Worm (Caenorhabditis elegans) whole organism, midembryonic: ENCODE data around the gene adah-1.

Source experiments
- T22C8.4 ChIP-seq: fragments of 200-800 bp; sonication (Bioruptor generic); IDR thresholded peaks from 2 replicates; pipeline ENCODE4 v1.3.6; 2022; ENCODE audit warnings: missing genetic modification characterization, missing compliant biosample characterization
- flt-1 ChIP-seq: fragments of 200-800 bp; sonication (Bioruptor generic); IDR thresholded peaks from 2 replicates; pipeline ENCODE4 v1.3.6; 2022; ENCODE audit warnings: missing genetic modification characterization, missing compliant biosample characterization
- ref-1 ChIP-seq: fragments of 200-800 bp; sonication (Bioruptor generic); conservative IDR thresholded peaks from 2 replicates; pipeline ENCODE4 v1.3.6; 2022; ENCODE audit warnings: missing genetic modification reagents, missing genetic modification characterization, missing compliant biosample characterization
- tab-1 ChIP-seq: fragments of 200-800 bp; sonication (Bioruptor generic); IDR thresholded peaks from 2 replicates; pipeline ENCODE4 v1.3.6; 2022; ENCODE audit warnings: missing genetic modification characterization, missing compliant biosample characterization
- ztf-23 ChIP-seq: fragments of 200-800 bp; sonication (Bioruptor generic); IDR thresholded peaks from 2 replicates; pipeline ENCODE4 v1.3.6; 2022; ENCODE audit warnings: missing genetic modification reagents, missing genetic modification characterization, missing compliant biosample characterization

DNA sequence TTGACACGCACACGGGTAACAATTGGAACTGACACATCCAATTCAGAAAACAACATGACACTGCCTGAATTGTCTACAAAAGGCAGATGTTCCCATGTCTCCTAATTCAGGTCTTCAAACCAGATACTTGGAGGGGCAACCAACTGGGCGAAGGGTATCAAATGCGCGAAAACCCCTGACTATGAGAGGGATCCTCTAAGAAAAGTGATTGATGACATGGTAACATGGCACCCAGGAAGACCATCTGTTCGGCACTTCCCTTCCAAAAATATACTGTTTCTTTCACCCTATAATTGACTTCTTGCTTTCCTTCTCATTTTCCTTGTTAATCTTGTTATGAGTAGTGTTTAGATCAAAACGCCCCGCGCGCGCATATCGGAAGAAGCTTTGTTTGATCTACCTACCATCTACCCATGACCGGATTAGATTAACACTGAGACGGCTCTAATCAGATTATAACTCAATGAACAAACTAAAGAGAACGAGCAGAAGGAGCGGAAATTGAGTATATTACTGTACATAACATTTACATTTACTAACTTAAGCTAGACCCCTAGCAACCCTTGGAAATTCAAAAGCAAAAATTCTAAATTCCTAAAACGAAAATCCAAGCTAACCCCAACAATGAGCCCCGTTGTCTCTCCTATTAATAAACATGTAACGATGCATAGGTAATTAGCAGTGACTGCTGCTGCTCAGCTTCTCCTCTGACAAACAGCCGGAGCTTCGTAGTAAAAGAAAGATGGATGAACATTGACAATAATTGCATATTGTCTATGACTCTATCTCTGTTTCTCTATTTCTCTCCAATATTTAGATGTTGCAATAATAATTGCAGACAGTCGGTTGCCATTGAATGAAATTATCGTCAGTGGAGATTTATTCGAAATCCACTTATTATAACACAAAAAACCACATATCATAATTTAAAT lies 39.3 kb upstream of the adah-1 start:
- TF ChIP-seq ztf-23 (GFP tag; lab: Robert Waterston, UW), result no peak
- no peak for TF ChIP-seq ref-1 (GFP tag; lab: Robert Waterston, UW)
- no peak for TF ChIP-seq T22C8.4 (GFP tag; lab: Robert Waterston, UW)
- no peak for TF ChIP-seq tab-1 (GFP tag; lab: Robert Waterston, UW)
- TF ChIP-seq flt-1, result 0 out of 2 replicates have a peak, but pooled peaks have one; percentile 36
